Fruit fly (Drosophila melanogaster) Kc167 (cell line): Measurements from ENCODE around the gene CG34313.

Source experiments
- Myc ChIP-seq: fragments of >200 bp; optimal IDR thresholded peaks from 2 replicates; lab custom pipeline; 2017; ENCODE audit warnings: missing external identifiers
- Sin3A ChIP-seq: fragments of >200 bp; optimal IDR thresholded peaks from 2 replicates; lab custom pipeline; 2018; ENCODE audit warnings: missing external identifiers
- h ChIP-seq: fragments of >200 bp; optimal IDR thresholded peaks from 3 replicates; lab custom pipeline; 2018; ENCODE audit warnings: missing external identifiers
- insv ChIP-seq: fragments of >200 bp; optimal IDR thresholded peaks from 3 replicates; lab custom pipeline; 2018; ENCODE audit warnings: missing external identifiers
- psq ChIP-seq: fragments of >200 bp; optimal IDR thresholded peaks from 2 replicates; lab custom pipeline; 2017; ENCODE audit warnings: missing external identifiers
- ttk ChIP-seq: sonication (Bioruptor generic); optimal IDR thresholded peaks from 2 replicates; lab custom pipeline; 2017; ENCODE audit warnings: missing external identifiers

CG34313 gene

dm6 chr2L:16909290-16909689 lies 30.0 kb downstream of the CG34313 start:
- TF ChIP-seq insv (lab: Kevin White, UChicago): no peak
- TF ChIP-seq psq (lab: Kevin White, UChicago): no peak
- TF ChIP-seq h: no peak
- TF ChIP-seq Sin3A (lab: Kevin White, UChicago): no peak
- TF ChIP-seq Myc (lab: Kevin White, UChicago): no peak
- TF ChIP-seq ttk: no peak

- TF ChIP-seq ttk: no peak
- no peak for TF ChIP-seq h
- TF ChIP-seq psq (lab: Kevin White, UChicago): no peak
- no peak for TF ChIP-seq insv (lab: Kevin White, UChicago)
- no peak for TF ChIP-seq Sin3A (lab: Kevin White, UChicago)
- TF ChIP-seq Myc (lab: Kevin White, UChicago): no peak
Measured at dm6 chr2L:16910177-16910576, 30.9 kb downstream of the CG34313 start, which contains the start of gene ApepP. TSS of gene ApepP (minus strand) at chr2L:16910418.

dm6 chr2L:16921825-16922224 lies 42.5 kb downstream of the CG34313 start:
- no peak for TF ChIP-seq Sin3A (lab: Kevin White, UChicago)
- no peak for TF ChIP-seq ttk
- no peak for TF ChIP-seq insv (lab: Kevin White, UChicago)
- no peak for TF ChIP-seq Myc (lab: Kevin White, UChicago)
